Fruit fly (Drosophila melanogaster) whole organism, embryonic: ENCODE results near the gene ash1.
A peak's percentile ranks its signal among the peaks of the same experiment; 100 is the strongest.

ENCODE experiments used
- Ada2b ChIP-seq: fragments of 200-800 bp; sonication (Bioruptor generic); IDR thresholded peaks from 2 replicates; pipeline ENCODE4 v1.3.6; 2022; ENCODE audit warnings: missing biosample characterization, missing genetic modification characterization
- Asciz ChIP-seq: fragments of 200-800 bp; sonication (Bioruptor generic); optimal IDR thresholded peaks from 2 replicates; lab custom pipeline; 2017; ENCODE audit warnings: missing biosample characterization, mild to moderate bottlenecking, missing genetic modification characterization, missing genetic modification reagents
- Blimp-1 ChIP-seq: fragments of 200-800 bp; sonication (Bioruptor generic); optimal IDR thresholded peaks from 3 replicates; lab custom pipeline; 2018; ENCODE audit warnings: missing biosample characterization, missing genetic modification characterization, mild to moderate bottlenecking, moderate library complexity, missing genetic modification reagents
- CG10274 ChIP-seq: fragments of 200-800 bp; sonication (Bioruptor generic); optimal IDR thresholded peaks from 3 replicates; lab custom pipeline; 2017; ENCODE audit warnings: missing biosample characterization, mild to moderate bottlenecking, missing genetic modification characterization
- CG11695 ChIP-seq: fragments of 200-800 bp; sonication (Bioruptor generic); IDR thresholded peaks from 3 replicates; pipeline ENCODE4 v1.3.6; 2022; ENCODE audit warnings: missing biosample characterization, missing genetic modification characterization
- CG12155 ChIP-seq: fragments of 200-800 bp; sonication (Bioruptor generic); optimal IDR thresholded peaks from 3 replicates; lab custom pipeline; 2016; ENCODE audit warnings: missing biosample characterization, missing genetic modification characterization
- CG12769 ChIP-seq: fragments of 200-800 bp; sonication (Bioruptor generic); optimal IDR thresholded peaks from 2 replicates; lab custom pipeline; 2019; ENCODE audit warnings: missing biosample characterization, mild to moderate bottlenecking, missing genetic modification characterization, moderate library complexity
- CG13424 ChIP-seq: fragments of 200-800 bp; sonication (Bioruptor generic); optimal IDR thresholded peaks from 2 replicates; lab custom pipeline; 2019; ENCODE audit warnings: missing biosample characterization, mild to moderate bottlenecking, missing genetic modification characterization, moderate library complexity
- CG13894 ChIP-seq: fragments of 200-800 bp; sonication (Bioruptor generic); optimal IDR thresholded peaks from 3 replicates; lab custom pipeline; 2018; ENCODE audit warnings: missing biosample characterization, mild to moderate bottlenecking, missing genetic modification characterization, moderate library complexity
- CG15479 ChIP-seq: fragments of 200-800 bp; sonication (Bioruptor generic); optimal IDR thresholded peaks from 3 replicates; lab custom pipeline; 2019; ENCODE audit warnings: missing biosample characterization, mild to moderate bottlenecking, missing genetic modification characterization, moderate library complexity
- CG31224 ChIP-seq: fragments of 200-800 bp; sonication (Bioruptor generic); IDR thresholded peaks from 2 replicates; pipeline ENCODE4 v1.3.6; 2022; ENCODE audit warnings: missing biosample characterization, missing genetic modification characterization
- CG3407 ChIP-seq: fragments of 200-800 bp; sonication (Bioruptor generic); optimal IDR thresholded peaks from 2 replicates; lab custom pipeline; 2018; ENCODE audit warnings: missing biosample characterization, mild to moderate bottlenecking, missing genetic modification characterization
- CG5245 ChIP-seq: fragments of 200-800 bp; sonication (Bioruptor generic); optimal IDR thresholded peaks from 3 replicates; lab custom pipeline; 2016; ENCODE audit warnings: missing biosample characterization, missing genetic modification characterization
- CG6689 ChIP-seq: fragments of 200-800 bp; sonication (Bioruptor generic); IDR thresholded peaks from 2 replicates; pipeline ENCODE4 v1.3.6; 2022; ENCODE audit warnings: missing biosample characterization, missing genetic modification characterization
- CG6791 ChIP-seq: fragments of 200-800 bp; sonication (Bioruptor generic); IDR thresholded peaks from 3 replicates; pipeline ENCODE4 v1.3.6; 2022; ENCODE audit warnings: missing biosample characterization, missing genetic modification characterization; ENCODE audit not compliant: partially characterized antibody
- CG8281 ChIP-seq: fragments of 200-800 bp; sonication (Bioruptor generic); optimal IDR thresholded peaks from 2 replicates; lab custom pipeline; 2018; ENCODE audit warnings: missing biosample characterization, mild to moderate bottlenecking, missing genetic modification characterization, moderate library complexity
- CG8359 ChIP-seq: fragments of 200-800 bp; sonication (Bioruptor generic); optimal IDR thresholded peaks from 2 replicates; lab custom pipeline; 2017; ENCODE audit warnings: missing biosample characterization, mild to moderate bottlenecking, missing genetic modification characterization, borderline replicate concordance
- Ets65A ChIP-seq: fragments of 200-800 bp; sonication (Bioruptor generic); peaks from one replicate; lab custom pipeline; 2016; ENCODE audit warnings: missing biosample characterization, missing genetic modification characterization
- Hey ChIP-seq: fragments of 200-800 bp; sonication (Bioruptor generic); optimal IDR thresholded peaks from 3 replicates; lab custom pipeline; 2018; ENCODE audit warnings: missing biosample characterization, mild to moderate bottlenecking, missing genetic modification characterization
- MTF-1 ChIP-seq: fragments of 200-800 bp; sonication (Bioruptor generic); optimal IDR thresholded peaks from 2 replicates; lab custom pipeline; 2018; ENCODE audit warnings: missing biosample characterization, mild to moderate bottlenecking, missing genetic modification characterization, borderline replicate concordance
- Med ChIP-seq: fragments of 200-800 bp; sonication (Bioruptor generic); peaks from one replicate; lab custom pipeline; 2016; ENCODE audit warnings: missing biosample characterization, missing genetic modification characterization, mild to moderate bottlenecking, inconsistent platforms, moderate library complexity
- Ravus ChIP-seq: fragments of 200-800 bp; sonication (Bioruptor generic); IDR thresholded peaks from 2 replicates; pipeline ENCODE4 v1.3.6; 2022; ENCODE audit warnings: missing biosample characterization, missing genetic modification characterization
- al ChIP-seq: fragments of 200-800 bp; sonication (Bioruptor generic); IDR thresholded peaks from 2 replicates; pipeline ENCODE4 v1.3.6; 2022; ENCODE audit warnings: missing biosample characterization, missing genetic modification characterization
- ara ChIP-seq: fragments of 200-800 bp; sonication (Bioruptor generic); IDR thresholded peaks from 2 replicates; pipeline ENCODE4 v1.3.6; 2022; ENCODE audit warnings: missing biosample characterization, missing genetic modification characterization
- ato ChIP-seq: fragments of 200-800 bp; sonication (Bioruptor generic); IDR thresholded peaks from 2 replicates; pipeline ENCODE4 v1.3.6; 2022; ENCODE audit warnings: missing biosample characterization, missing genetic modification characterization; ENCODE audit not compliant: partially characterized antibody
- bbx ChIP-seq: fragments of 200-800 bp; sonication (Bioruptor generic); IDR thresholded peaks from 2 replicates; pipeline ENCODE4 v1.3.6; 2022; ENCODE audit warnings: missing biosample characterization, missing genetic modification characterization; ENCODE audit not compliant: partially characterized antibody
- dan ChIP-seq: fragments of 200-800 bp; sonication (Bioruptor generic); IDR thresholded peaks from 2 replicates; pipeline ENCODE4 v1.3.6; 2022; ENCODE audit warnings: missing biosample characterization, missing genetic modification characterization
- danr ChIP-seq: fragments of 200-800 bp; sonication (Bioruptor generic); IDR thresholded peaks from 2 replicates; pipeline ENCODE4 v1.3.6; 2022; ENCODE audit warnings: missing biosample characterization, missing genetic modification characterization
- dm ChIP-seq: fragments of 200-800 bp; sonication (Bioruptor generic); optimal IDR thresholded peaks from 3 replicates; lab custom pipeline; 2016; ENCODE audit warnings: missing biosample characterization, missing genetic modification characterization
- dmrt99B ChIP-seq: fragments of 200-800 bp; sonication (Bioruptor generic); optimal IDR thresholded peaks from 2 replicates; lab custom pipeline; 2018; ENCODE audit warnings: missing biosample characterization, mild to moderate bottlenecking, missing genetic modification characterization, moderate library complexity
- fu2 ChIP-seq: fragments of 200-800 bp; sonication (Bioruptor generic); optimal IDR thresholded peaks from 2 replicates; lab custom pipeline; 2016; ENCODE audit warnings: missing biosample characterization, missing genetic modification characterization
- gem ChIP-seq: fragments of 200-800 bp; sonication (Bioruptor generic); optimal IDR thresholded peaks from 2 replicates; lab custom pipeline; 2019; ENCODE audit warnings: missing biosample characterization, mild to moderate bottlenecking, missing genetic modification characterization, moderate library complexity
- ken ChIP-seq: fragments of 200-800 bp; sonication (Bioruptor generic); IDR thresholded peaks from 3 replicates; pipeline ENCODE4 v1.3.6; 2022; ENCODE audit warnings: missing biosample characterization, missing genetic modification characterization
- kni ChIP-seq: fragments of 200-800 bp; sonication (Bioruptor generic); optimal IDR thresholded peaks from 3 replicates; lab custom pipeline; 2017; ENCODE audit warnings: mild to moderate bottlenecking, missing biosample characterization, missing genetic modification reagents, missing genetic modification characterization
- oc ChIP-seq: fragments of 200-800 bp; sonication (Bioruptor generic); optimal IDR thresholded peaks from 2 replicates; lab custom pipeline; 2018; ENCODE audit warnings: missing biosample characterization, mild to moderate bottlenecking, missing genetic modification characterization, moderate library complexity
- pum ChIP-seq: fragments of 200-800 bp; sonication (Bioruptor generic); optimal IDR thresholded peaks from 2 replicates; lab custom pipeline; 2016; ENCODE audit warnings: missing biosample characterization, missing genetic modification characterization
- stc ChIP-seq: fragments of 200-800 bp; sonication (Bioruptor generic); IDR thresholded peaks from 2 replicates; pipeline ENCODE4 v1.3.6; 2022; ENCODE audit warnings: missing biosample characterization, missing genetic modification characterization
- tll ChIP-seq, 2 experiments: fragments of 200-800 bp in 1 of 2; fragments of >200 bp in 1 of 2; sonication (Bioruptor generic) in 1 of 2; optimal IDR thresholded peaks; 2 replicates each; lab custom pipeline; 2017 to 2019; ENCODE audit warnings: missing biosample characterization in 2 of 2, missing genetic modification characterization in 2 of 2, mild to moderate bottlenecking in 1 of 2, moderate library complexity in 1 of 2
- usp ChIP-seq: fragments of >200 bp; optimal IDR thresholded peaks from 2 replicates; lab custom pipeline; 2017; ENCODE audit warnings: missing biosample characterization, missing genetic modification characterization
- zf30C ChIP-seq: fragments of 200-800 bp; sonication (Bioruptor generic); optimal IDR thresholded peaks from 3 replicates; lab custom pipeline; 2018; ENCODE audit warnings: missing biosample characterization, mild to moderate bottlenecking, missing genetic modification characterization

Gene ash1

dm6 chr3L:19559171-19559570, 39.4 kb downstream of the ash1 start:
- 0 out of 2 replicates have a peak, but pooled peaks have one; percentile 4 for TF ChIP-seq Ada2b (GFP tag; lab: Robert Waterston, UW)
- 0 out of 3 replicates have a peak, but pooled peaks have one; percentile 13 for TF ChIP-seq ken (GFP tag; lab: Robert Waterston, UW)
- TF ChIP-seq CG31224, result no peak
- TF ChIP-seq dmrt99B (tag; lab: Kevin White, UChicago), result no peak
- TF ChIP-seq al, result no peak
- peak; percentile 53 for TF ChIP-seq Med (GFP tag; lab: Kevin White, UChicago)
- TF ChIP-seq Ets65A (GFP tag; lab: Kevin White, UChicago), result peak; percentile 33
- TF ChIP-seq fu2 (GFP tag; lab: Kevin White, UChicago), result no peak
- no peak for TF ChIP-seq CG12155 (GFP tag; lab: Kevin White, UChicago)
- TF ChIP-seq Blimp-1, result peak; percentile 1
- TF ChIP-seq danr (GFP tag; lab: Robert Waterston, UW), result no peak
- peak; percentile 55 for TF ChIP-seq CG15479 (GFP tag; lab: Kevin White, UChicago)
- no peak for TF ChIP-seq CG6689 (GFP tag; lab: Robert Waterston, UW)
- TF ChIP-seq MTF-1 (GFP tag; lab: Kevin White, UChicago), result peak; percentile 5
- TF ChIP-seq dan, result no peak
- no peak for TF ChIP-seq CG8281 (tag; lab: Kevin White, UChicago)
- TF ChIP-seq tll (GFP tag; optimal IDR thresholded peaks at IDR 0.05; lab: Kevin White, UChicago), result peak in 1 of 2 experiments; percentile 56
- no peak for TF ChIP-seq ato (GFP tag; lab: Robert Waterston, UW)
- TF ChIP-seq, all 482 proteins: peak for 8

DNA sequence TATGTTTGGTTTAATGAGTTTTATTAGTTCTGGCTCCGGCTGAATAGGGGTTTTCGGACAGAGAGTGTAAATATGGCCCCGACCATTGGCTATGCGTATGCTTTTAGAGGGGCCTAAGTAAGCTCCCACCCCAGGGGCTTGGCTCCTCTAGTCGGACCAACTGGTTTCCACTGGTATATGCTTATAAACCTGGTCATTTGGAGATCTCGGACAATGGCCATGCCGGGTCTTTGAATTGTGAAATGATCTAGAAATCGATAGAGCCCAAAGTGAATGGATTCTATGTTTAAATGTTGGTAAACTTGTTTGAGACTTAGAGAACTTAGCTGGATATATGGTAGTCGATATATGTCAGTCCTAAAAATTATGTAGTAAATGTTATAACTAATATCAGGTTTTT, 39.9 kb downstream of the ash1 start:
- no peak for TF ChIP-seq pum (GFP tag; lab: Kevin White, UChicago)
- no peak for TF ChIP-seq CG8359 (GFP tag; lab: Kevin White, UChicago)
- TF ChIP-seq Med (GFP tag; lab: Kevin White, UChicago), result no peak
- no peak for TF ChIP-seq kni (GFP tag; lab: Kevin White, UChicago)
- TF ChIP-seq gem (tag; lab: Kevin White, UChicago), result peak; percentile 1
- no peak for TF ChIP-seq zf30C (GFP tag; lab: Kevin White, UChicago)
- TF ChIP-seq bbx (GFP tag; lab: Robert Waterston, UW), result 0 out of 2 replicates have a peak, but pooled peaks have one; percentile 2
- TF ChIP-seq CG13424 (tag; lab: Kevin White, UChicago), result no peak
- TF ChIP-seq CG11695 (GFP tag; lab: Robert Waterston, UW), result no peak
- TF ChIP-seq oc (tag; lab: Kevin White, UChicago), result peak; percentile 39
- TF ChIP-seq CG10274 (GFP tag; lab: Kevin White, UChicago), result no peak
- TF ChIP-seq Asciz, result no peak
- no peak for TF ChIP-seq Hey (tag; lab: Kevin White, UChicago)
- peak; percentile 91 for TF ChIP-seq CG13894 (tag; lab: Kevin White, UChicago)
- TF ChIP-seq Ravus, result no peak
- TF ChIP-seq dm (GFP tag; lab: Kevin White, UChicago), result no peak
- no peak for TF ChIP-seq stc (GFP tag; lab: Robert Waterston, UW)
- 0 out of 3 replicates have a peak, but pooled peaks have one; percentile 33 for TF ChIP-seq CG6791 (GFP tag; lab: Robert Waterston, UW)
- TF ChIP-seq CG3407, result no peak
- TF ChIP-seq usp (GFP tag; lab: Kevin White, UChicago), result no peak
- no peak for TF ChIP-seq ara (GFP tag; lab: Robert Waterston, UW)
- TF ChIP-seq CG5245 (GFP tag; lab: Kevin White, UChicago), result no peak
- peak; percentile 49 for TF ChIP-seq CG12769 (tag; lab: Kevin White, UChicago)
- TF ChIP-seq, all 482 proteins: peak for 6
